Fruit fly (Drosophila melanogaster): Measurements from ENCODE around the gene CG32240.

CG32240 gene

dm6 chr3L:4383543-4384325 lies 2.3 kb upstream of the CG32240 start (continued):
- no peak for TF ChIP-seq Hr4 (GFP tag; optimal IDR thresholded peaks at IDR 0.05)
- no peak for TF ChIP-seq CG31627 (GFP tag; optimal IDR thresholded peaks at IDR 0.05)
- TF ChIP-seq CG34406 (GFP tag; optimal IDR thresholded peaks at IDR 0.05), result no peak
- no peak for TF ChIP-seq Ets96B (tag; optimal IDR thresholded peaks at IDR 0.05)
- no peak for TF ChIP-seq CG8632 (GFP tag; optimal IDR thresholded peaks at IDR 0.05)
- TF ChIP-seq Sox102F (GFP tag; optimal IDR thresholded peaks at IDR 0.05), result no peak
- TF ChIP-seq CG11294 (GFP tag; IDR thresholded peaks at IDR 0.05), result no peak
- no peak for TF ChIP-seq CG1621 (tag; optimal IDR thresholded peaks at IDR 0.05)
- no peak; the same call in 2 of the 3 replicates for TF ChIP-seq eg (GFP tag; IDR thresholded peaks at IDR 0.05)

- TF ChIP-seq CG10669 (GFP tag; optimal IDR thresholded peaks at IDR 0.05), result peak; percentile 92
- peak; percentile 49 for TF ChIP-seq CG6792 (GFP tag; optimal IDR thresholded peaks at IDR 0.05)
- TF ChIP-seq fd59A (GFP tag; optimal IDR thresholded peaks at IDR 0.05), result peak; percentile 71
- peak; percentile 61 for TF ChIP-seq OdsH (GFP tag; optimal IDR thresholded peaks at IDR 0.05)
- TF ChIP-seq fd85E (GFP tag; optimal IDR thresholded peaks at IDR 0.05), result no peak
- TF ChIP-seq vri (GFP tag; optimal IDR thresholded peaks at IDR 0.05), result peak; percentile 24
- peak; percentile 3 for TF ChIP-seq CG16779 (tag; optimal IDR thresholded peaks at IDR 0.05)
- peak; percentile 54 for TF ChIP-seq Sox14 (GFP tag; optimal IDR thresholded peaks at IDR 0.05)
- TF ChIP-seq lz (GFP tag; optimal IDR thresholded peaks at IDR 0.05), result peak; percentile 34
- TF ChIP-seq Smox (GFP tag; optimal IDR thresholded peaks at IDR 0.05), result peak; percentile 33
- TF ChIP-seq Hr39 (GFP tag; optimal IDR thresholded peaks at IDR 0.05), result peak; percentile 11
- TF ChIP-seq CG4318 (GFP tag; optimal IDR thresholded peaks at IDR 0.05), result no peak
- peak; percentile 72 for TF ChIP-seq cyc (GFP tag; optimal IDR thresholded peaks at IDR 0.05)
- peak; percentile 8 for TF ChIP-seq CG8319 (GFP tag; optimal IDR thresholded peaks at IDR 0.05)
- peak; percentile 1 for TF ChIP-seq CG11902 (GFP tag; optimal IDR thresholded peaks at IDR 0.05)
- peak; percentile 72 for TF ChIP-seq CG1621 (tag; optimal IDR thresholded peaks at IDR 0.05)
- TF ChIP-seq CG7368 (GFP tag; optimal IDR thresholded peaks at IDR 0.05), result peak; percentile 67
- peak; percentile 54 for TF ChIP-seq pdm3 (GFP tag; optimal IDR thresholded peaks at IDR 0.05)
- TF ChIP-seq Blimp-1 (GFP tag; optimal IDR thresholded peaks at IDR 0.05), result no peak
- peak; percentile 74 for TF ChIP-seq Eip75B (GFP tag; optimal IDR thresholded peaks at IDR 0.05)
- peak; percentile 91 for TF ChIP-seq CG3032 (tag; optimal IDR thresholded peaks at IDR 0.05)
- TF ChIP-seq CG11762 (GFP tag; optimal IDR thresholded peaks at IDR 0.05; ENCODE audit: insufficient read depth), result peak; percentile 61
- peak; percentile 70 for TF ChIP-seq svp (GFP tag)
- TF ChIP-seq achi (GFP tag; optimal IDR thresholded peaks at IDR 0.05), result peak; percentile 54
- TF ChIP-seq CG6808 (GFP tag; optimal IDR thresholded peaks at IDR 0.05), result peak; percentile 90
- TF ChIP-seq Sox15 (GFP tag; optimal IDR thresholded peaks at IDR 0.05), result no peak
- no peak for TF ChIP-seq fkh (GFP tag; optimal IDR thresholded peaks at IDR 0.05)
- TF ChIP-seq CG6854 (GFP tag; optimal IDR thresholded peaks at IDR 0.05), result no peak
- TF ChIP-seq topi (GFP tag; optimal IDR thresholded peaks at IDR 0.05), result peak; percentile 70
- TF ChIP-seq CG10631 (GFP tag; optimal IDR thresholded peaks at IDR 0.05), result peak; percentile 74
- peak; percentile 96 for TF ChIP-seq Ets96B (tag; optimal IDR thresholded peaks at IDR 0.05)
- peak; percentile 54 for TF ChIP-seq acj6 (GFP tag; optimal IDR thresholded peaks at IDR 0.05)
- TF ChIP-seq salr (GFP tag; optimal IDR thresholded peaks at IDR 0.05), result peak; percentile 39 to 50
- no peak for TF ChIP-seq CG34406 (GFP tag; optimal IDR thresholded peaks at IDR 0.05)
- no peak for TF ChIP-seq Lpt (GFP tag; optimal IDR thresholded peaks at IDR 0.05)
- no peak for TF ChIP-seq CG6276 (GFP tag; optimal IDR thresholded peaks at IDR 0.05)
- TF ChIP-seq eg (GFP tag; IDR thresholded peaks at IDR 0.05), result peak; percentile 30; the same call in 1 of the 3 replicates
- peak; percentile 90 for TF ChIP-seq CG3919 (GFP tag; optimal IDR thresholded peaks at IDR 0.05)
- TF ChIP-seq net (GFP tag; optimal IDR thresholded peaks at IDR 0.05), result peak; percentile 10
- TF ChIP-seq Met (GFP tag; optimal IDR thresholded peaks at IDR 0.05), result peak; percentile 42
- peak; percentile 30; the same call in 1 of the 2 replicates for TF ChIP-seq CG15336 (GFP tag; IDR thresholded peaks at IDR 0.05)
- peak; percentile 21 for TF ChIP-seq CG31627 (GFP tag; optimal IDR thresholded peaks at IDR 0.05)
- TF ChIP-seq Eip93F (GFP tag; optimal IDR thresholded peaks at IDR 0.05), result no peak
- TF ChIP-seq Sox102F (GFP tag; optimal IDR thresholded peaks at IDR 0.05), result peak; percentile 29
- TF ChIP-seq CG6163 (GFP tag; IDR thresholded peaks at IDR 0.05), result peak; percentile 77
Observed at dm6 chr3L:4383104-4383503, 1.7 kb upstream of the CG32240 start.
